Fruit fly (Drosophila melanogaster): ENCODE measurements around the gene MED30.

Gene MED30

dm6 chr3L:613578-614300, 40.1 kb downstream of the MED30 start (continued):
- TF ChIP-seq Jarid2 (GFP tag; optimal IDR thresholded peaks at IDR 0.05) (no peak), CG32767 (GFP tag; IDR thresholded peaks at IDR 0.05) (peak; percentile 52; the same call in 1 of the 2 replicates), CG12391 (tag; optimal IDR thresholded peaks at IDR 0.05) (peak; percentile 59), CG17359 (tag; optimal IDR thresholded peaks at IDR 0.05) (peak; percentile 30), CG10979 (tag; optimal IDR thresholded peaks at IDR 0.05) (peak; percentile 82), Neu2 (GFP tag; optimal IDR thresholded peaks at IDR 0.05; ENCODE audit: borderline replicate concordance) (peak; percentile 43), CG10321 (GFP tag; IDR thresholded peaks at IDR 0.05) (no peak), D19A (tag; optimal IDR thresholded peaks at IDR 0.05) (peak; percentile 61), tna (GFP tag; IDR thresholded peaks at IDR 0.05; ENCODE audit: partially characterized antibody) (no peak), Drgx (GFP tag; IDR thresholded peaks at IDR 0.05) (no peak), pita (GFP tag; optimal IDR thresholded peaks at IDR 0.05) (no peak), Doc3 (GFP tag; IDR thresholded peaks at IDR 0.05; ENCODE audit: partially characterized antibody) (no peak), CG33557 (GFP tag; optimal IDR thresholded peaks at IDR 0.05) (peak; percentile 24), ind (GFP tag; optimal IDR thresholded peaks at IDR 0.05) (peak; percentile 19), fd64A (GFP tag; optimal IDR thresholded peaks at IDR 0.05) (no peak), CG8944 (GFP tag; optimal IDR thresholded peaks at IDR 0.05) (peak; percentile 46), HLH3B (GFP tag; IDR thresholded peaks at IDR 0.05) (0 out of 2 replicates have a peak, but pooled peaks have one; percentile 9), MESR4 (GFP tag; optimal IDR thresholded peaks at IDR 0.05) (no peak), CG8359 (GFP tag; optimal IDR thresholded peaks at IDR 0.05; ENCODE audit: borderline replicate concordance) (peak; percentile 23), CG4617 (GFP tag; optimal IDR thresholded peaks at IDR 0.05; ENCODE audit: borderline replicate concordance) (peak; percentile 41), hth (optimal IDR thresholded peaks at IDR 0.05) (no peak), fd96Cb (tag; optimal IDR thresholded peaks at IDR 0.05) (peak; percentile 57), CG7786 (GFP tag; optimal IDR thresholded peaks at IDR 0.05) (peak; percentile 31), CG17829 (tag; optimal IDR thresholded peaks at IDR 0.05) (peak; percentile 59), run (tag; optimal IDR thresholded peaks at IDR 0.05) (no peak), CG13123 (GFP tag; optimal IDR thresholded peaks at IDR 0.05) (no peak), mirr (GFP tag; optimal IDR thresholded peaks at IDR 0.05) (no peak), CG2875 (GFP tag; optimal IDR thresholded peaks at IDR 0.05) (peak; percentile 40), Lpt (GFP tag; optimal IDR thresholded peaks at IDR 0.05) (no peak), esg (GFP tag; conservative IDR thresholded peaks at IDR 0.05) (no peak), CG6791 (GFP tag; IDR thresholded peaks at IDR 0.05; ENCODE audit: partially characterized antibody) (no peak), E2f2 (GFP tag; IDR thresholded peaks at IDR 0.05) (peak; percentile 26; the same call in 1 of the 2 replicates), CG3847 (GFP tag; IDR thresholded peaks at IDR 0.05) (no peak), Hand (GFP tag; optimal IDR thresholded peaks at IDR 0.05) (no peak), CG15269 (tag; optimal IDR thresholded peaks at IDR 0.05) (peak; percentile 0), so (GFP tag; IDR thresholded peaks at IDR 0.05) (no peak), oc (tag; optimal IDR thresholded peaks at IDR 0.05) (peak; percentile 42), lov (optimal IDR thresholded peaks at IDR 0.05) (no peak), lov (GFP tag; IDR thresholded peaks at IDR 0.05) (0 out of 3 replicates have a peak, but pooled peaks have one; percentile 20), CG13424 (tag; optimal IDR thresholded peaks at IDR 0.05) (peak; percentile 8), schlank (tag; optimal IDR thresholded peaks at IDR 0.05) (no peak), B-H2 (GFP tag; optimal IDR thresholded peaks at IDR 0.05) (no peak), CG6813 (GFP tag; optimal IDR thresholded peaks at IDR 0.05) (no peak), CG11696 (GFP tag; IDR thresholded peaks at IDR 0.05) (0 out of 2 replicates have a peak, but pooled peaks have one; percentile 18), CG14710 (tag; optimal IDR thresholded peaks at IDR 0.05) (peak; percentile 77), aop (GFP tag; IDR thresholded peaks at IDR 0.05) (no peak), CG30431 (GFP tag; optimal IDR thresholded peaks at IDR 0.05) (peak; percentile 48), sc (optimal IDR thresholded peaks at IDR 0.05) (no peak), sc (GFP tag; optimal IDR thresholded peaks at IDR 0.05) (peak; percentile 40)

Measured in whole organism, embryonic.